Fruit fly (Drosophila melanogaster) whole organism, embryonic: ENCODE data around the gene CG6178.

Experiments
- B-H2 ChIP-seq: fragments of 200-800 bp; sonication (Bioruptor generic); optimal IDR thresholded peaks from 2 replicates; lab custom pipeline; 2018; ENCODE audit warnings: missing biosample characterization, mild to moderate bottlenecking, missing genetic modification characterization
- CG10267 ChIP-seq: fragments of 200-800 bp; sonication (Bioruptor generic); optimal IDR thresholded peaks from 2 replicates; lab custom pipeline; 2018; ENCODE audit warnings: missing biosample characterization, mild to moderate bottlenecking, missing genetic modification characterization, moderate library complexity
- CG10321 ChIP-seq: fragments of 200-800 bp; sonication (Bioruptor generic); IDR thresholded peaks from 2 replicates; pipeline ENCODE4 v1.3.6; 2022; ENCODE audit warnings: missing biosample characterization, missing genetic modification characterization
- CG10431 ChIP-seq: fragments of 200-800 bp; sonication (Bioruptor generic); optimal IDR thresholded peaks from 3 replicates; lab custom pipeline; 2018; ENCODE audit warnings: missing biosample characterization, mild to moderate bottlenecking, missing genetic modification characterization
- CG11398 ChIP-seq: fragments of 200-800 bp; sonication (Bioruptor generic); optimal IDR thresholded peaks from 2 replicates; lab custom pipeline; 2016; ENCODE audit warnings: missing biosample characterization, missing genetic modification characterization
- CG12659 ChIP-seq: fragments of 200-800 bp; sonication (Bioruptor generic); optimal IDR thresholded peaks from 3 replicates; lab custom pipeline; 2017; ENCODE audit warnings: mild to moderate bottlenecking, missing biosample characterization, missing genetic modification reagents, missing genetic modification characterization
- CG13424 ChIP-seq: fragments of 200-800 bp; sonication (Bioruptor generic); optimal IDR thresholded peaks from 2 replicates; lab custom pipeline; 2019; ENCODE audit warnings: missing biosample characterization, mild to moderate bottlenecking, missing genetic modification characterization, moderate library complexity
- CG15269 ChIP-seq: fragments of 200-800 bp; sonication (Bioruptor generic); optimal IDR thresholded peaks from 2 replicates; lab custom pipeline; 2018; ENCODE audit warnings: missing biosample characterization, mild to moderate bottlenecking, missing genetic modification characterization, moderate library complexity
- CG15514 ChIP-seq: fragments of 200-800 bp; sonication (Bioruptor generic); optimal IDR thresholded peaks from 3 replicates; lab custom pipeline; 2017; ENCODE audit warnings: missing biosample characterization, missing genetic modification characterization, mild to moderate bottlenecking, moderate library complexity, missing genetic modification reagents
- CG16813 ChIP-seq: fragments of 200-800 bp; sonication (Bioruptor generic); IDR thresholded peaks from 3 replicates; pipeline ENCODE4 v1.3.6; 2022; ENCODE audit warnings: missing biosample characterization, missing genetic modification characterization; ENCODE audit not compliant: partially characterized antibody
- CG17186 ChIP-seq: fragments of 200-800 bp; sonication (Bioruptor generic); optimal IDR thresholded peaks from 3 replicates; lab custom pipeline; 2017; ENCODE audit warnings: missing biosample characterization, missing genetic modification reagents, missing genetic modification characterization
- CG31441 ChIP-seq: fragments of 200-800 bp; sonication (Bioruptor generic); IDR thresholded peaks from 2 replicates; pipeline ENCODE4 v1.3.6; 2022; ENCODE audit warnings: missing biosample characterization, missing genetic modification characterization
- CG34224 ChIP-seq: fragments of 200-800 bp; sonication (Bioruptor generic); IDR thresholded peaks from 3 replicates; pipeline ENCODE4 v1.3.6; 2022; ENCODE audit warnings: missing biosample characterization, missing genetic modification characterization; ENCODE audit not compliant: partially characterized antibody
- CG42726 ChIP-seq: fragments of 200-800 bp; sonication (Bioruptor generic); IDR thresholded peaks from 2 replicates; pipeline ENCODE4 v1.3.6; 2022; ENCODE audit warnings: missing biosample characterization, missing genetic modification characterization; ENCODE audit not compliant: partially characterized antibody
- CG6683 ChIP-seq: fragments of 200-800 bp; sonication (Bioruptor generic); optimal IDR thresholded peaks from 2 replicates; lab custom pipeline; 2017; ENCODE audit warnings: missing biosample characterization, mild to moderate bottlenecking, missing genetic modification characterization, missing genetic modification reagents
- CG8089 ChIP-seq: fragments of 200-800 bp; sonication (Bioruptor generic); optimal IDR thresholded peaks from 3 replicates; lab custom pipeline; 2016; ENCODE audit warnings: missing biosample characterization, missing genetic modification characterization
- CG8290 ChIP-seq, 3 experiments: fragments of 200-800 bp; sonication (Bioruptor generic); optimal IDR thresholded peaks; 2 replicates each; lab custom pipeline; 2016 to 2019; ENCODE audit warnings: missing biosample characterization in 3 of 3, missing genetic modification characterization in 3 of 3, mild to moderate bottlenecking in 2 of 3, moderate library complexity in 1 of 3
- CG8359 ChIP-seq: fragments of 200-800 bp; sonication (Bioruptor generic); optimal IDR thresholded peaks from 2 replicates; lab custom pipeline; 2017; ENCODE audit warnings: missing biosample characterization, mild to moderate bottlenecking, missing genetic modification characterization, borderline replicate concordance
- CG9437 ChIP-seq: fragments of 200-800 bp; sonication (Bioruptor generic); optimal IDR thresholded peaks from 2 replicates; lab custom pipeline; 2018; ENCODE audit warnings: missing biosample characterization, mild to moderate bottlenecking, missing genetic modification characterization
- CG9876 ChIP-seq: fragments of 200-800 bp; sonication (Bioruptor generic); optimal IDR thresholded peaks from 2 replicates; lab custom pipeline; 2016; ENCODE audit warnings: missing biosample characterization, missing genetic modification characterization
- CoRest ChIP-seq: fragments of 200-800 bp; sonication (Bioruptor generic); optimal IDR thresholded peaks from 3 replicates; lab custom pipeline; 2018; ENCODE audit warnings: missing biosample characterization, mild to moderate bottlenecking, missing genetic modification characterization, moderate library complexity
- Dp ChIP-seq: fragments of 200-800 bp; sonication (Bioruptor generic); optimal IDR thresholded peaks from 2 replicates; lab custom pipeline; 2018; ENCODE audit warnings: missing biosample characterization, mild to moderate bottlenecking, missing genetic modification characterization, moderate library complexity
- Dref ChIP-seq: fragments of 200-800 bp; sonication (Bioruptor generic); IDR thresholded peaks from 2 replicates; pipeline ENCODE4 v1.3.6; 2022; ENCODE audit warnings: missing biosample characterization, missing genetic modification characterization
- Eip74EF ChIP-seq, 2 experiments: fragments of 200-800 bp in 1 of 2; fragments of >200 bp in 1 of 2; sonication (Bioruptor generic) in 1 of 2; optimal IDR thresholded peaks; 2 replicates each; lab custom pipeline; 2017 to 2019; ENCODE audit warnings: missing biosample characterization in 2 of 2, missing genetic modification characterization in 2 of 2, mild to moderate bottlenecking in 1 of 2, moderate library complexity in 1 of 2
- Hr3 ChIP-seq: fragments of 200-800 bp; sonication (Bioruptor generic); optimal IDR thresholded peaks from 3 replicates; lab custom pipeline; 2016; ENCODE audit warnings: missing biosample characterization, missing genetic modification characterization
- Lpt ChIP-seq: fragments of >200 bp; optimal IDR thresholded peaks from 2 replicates; lab custom pipeline; 2018; ENCODE audit warnings: missing biosample characterization, missing genetic modification characterization
- Med ChIP-seq: fragments of 200-800 bp; sonication (Bioruptor generic); peaks from one replicate; lab custom pipeline; 2016; ENCODE audit warnings: missing biosample characterization, missing genetic modification characterization, mild to moderate bottlenecking, inconsistent platforms, moderate library complexity
- Mes4 ChIP-seq: fragments of 200-800 bp; sonication (Bioruptor generic); optimal IDR thresholded peaks from 2 replicates; lab custom pipeline; 2016; ENCODE audit warnings: missing biosample characterization, missing genetic modification characterization
- Ptx1 ChIP-seq: fragments of 200-800 bp; sonication (Bioruptor generic); IDR thresholded peaks from 2 replicates; pipeline ENCODE4 v1.3.6; 2022; ENCODE audit warnings: missing biosample characterization, missing genetic modification characterization
- Rfx ChIP-seq: fragments of 200-800 bp; sonication (Bioruptor generic); IDR thresholded peaks from 2 replicates; pipeline ENCODE4 v1.3.6; 2022; ENCODE audit warnings: missing biosample characterization, missing genetic modification characterization
- dysf ChIP-seq: fragments of 200-800 bp; sonication (Bioruptor generic); IDR thresholded peaks from 3 replicates; pipeline ENCODE4 v1.3.6; 2022; ENCODE audit warnings: missing biosample characterization, missing genetic modification characterization
- gfzf ChIP-seq: fragments of 200-800 bp; sonication (Bioruptor generic); optimal IDR thresholded peaks from 2 replicates; lab custom pipeline; 2016; ENCODE audit warnings: missing biosample characterization, mild to moderate bottlenecking, missing genetic modification characterization, moderate library complexity
- gsb-n ChIP-seq: fragments of 200-800 bp; sonication (Bioruptor generic); optimal IDR thresholded peaks from 3 replicates; lab custom pipeline; 2018; ENCODE audit warnings: missing biosample characterization, mild to moderate bottlenecking, missing genetic modification characterization
- hb ChIP-seq: fragments of 200-800 bp; sonication (Bioruptor generic); IDR thresholded peaks from 3 replicates; pipeline ENCODE4 v1.3.6; 2022; ENCODE audit warnings: missing biosample characterization, missing genetic modification characterization; ENCODE audit not compliant: partially characterized antibody
- her ChIP-seq: fragments of 200-800 bp; sonication (Bioruptor generic); optimal IDR thresholded peaks from 2 replicates; lab custom pipeline; 2016; ENCODE audit warnings: missing biosample characterization, missing genetic modification characterization
- lov ChIP-seq, 2 experiments: fragments of 200-800 bp in 1 of 2; fragments of >200 bp in 1 of 2; sonication (Bioruptor generic) in 1 of 2; IDR thresholded peaks in 1 of 2; optimal IDR thresholded peaks in 1 of 2; 2 replicates in 1 of 2; 3 replicates in 1 of 2; pipeline versions ENCODE4 v1.3.6 to Lab custom; 2017 to 2022; ENCODE audit warnings: missing biosample characterization in 1 of 2, missing genetic modification characterization in 1 of 2
- mld ChIP-seq: fragments of 200-800 bp; sonication (Bioruptor generic); IDR thresholded peaks from 3 replicates; pipeline ENCODE4 v1.3.6; 2022; ENCODE audit warnings: missing biosample characterization, missing genetic modification characterization; ENCODE audit not compliant: partially characterized antibody
- nau ChIP-seq: fragments of 200-800 bp; sonication (Bioruptor generic); optimal IDR thresholded peaks from 3 replicates; lab custom pipeline; 2017; ENCODE audit warnings: missing biosample characterization, mild to moderate bottlenecking, missing genetic modification characterization, missing genetic modification reagents
- nom ChIP-seq: fragments of 200-800 bp; sonication (Bioruptor generic); optimal IDR thresholded peaks from 2 replicates; lab custom pipeline; 2017; ENCODE audit warnings: missing biosample characterization, missing genetic modification characterization, mild to moderate bottlenecking, moderate library complexity, missing genetic modification reagents
- pum ChIP-seq: fragments of 200-800 bp; sonication (Bioruptor generic); optimal IDR thresholded peaks from 2 replicates; lab custom pipeline; 2016; ENCODE audit warnings: missing biosample characterization, missing genetic modification characterization
- ranshi ChIP-seq: fragments of 200-800 bp; sonication (Bioruptor generic); IDR thresholded peaks from 2 replicates; pipeline ENCODE4 v1.3.6; 2022; ENCODE audit warnings: missing biosample characterization, missing genetic modification characterization
- sc ChIP-seq, 3 experiments: fragments of >200 bp in 2 of 3; fragments of 200-800 bp in 1 of 3; sonication (Bioruptor generic) in 1 of 3; optimal IDR thresholded peaks; 2 replicates in 2 of 3; 3 replicates in 1 of 3; lab custom pipeline; 2017; ENCODE audit warnings: mild to moderate bottlenecking in 1 of 3, missing biosample characterization in 1 of 3, missing genetic modification characterization in 1 of 3, missing genetic modification reagents in 1 of 3
- slbo ChIP-seq: fragments of 200-800 bp; sonication (Bioruptor generic); IDR thresholded peaks from 2 replicates; pipeline ENCODE4 v1.3.6; 2022; ENCODE audit warnings: missing biosample characterization, missing genetic modification characterization
- ssp ChIP-seq: fragments of 200-800 bp; sonication (Bioruptor generic); IDR thresholded peaks from 2 replicates; pipeline ENCODE4 v1.3.6; 2022; ENCODE audit warnings: missing biosample characterization, missing genetic modification characterization
- stwl ChIP-seq: fragments of 200-800 bp; sonication (Bioruptor generic); optimal IDR thresholded peaks from 3 replicates; lab custom pipeline; 2018; ENCODE audit warnings: missing biosample characterization, mild to moderate bottlenecking, missing genetic modification characterization, moderate library complexity
- unpg ChIP-seq: fragments of 200-800 bp; sonication (Bioruptor generic); optimal IDR thresholded peaks from 3 replicates; lab custom pipeline; 2018; ENCODE audit warnings: missing biosample characterization, mild to moderate bottlenecking, missing genetic modification characterization, moderate library complexity
- zen ChIP-seq: fragments of 200-800 bp; sonication (Bioruptor generic); optimal IDR thresholded peaks from 3 replicates; lab custom pipeline; 2018; ENCODE audit warnings: missing biosample characterization, mild to moderate bottlenecking, missing genetic modification characterization, moderate library complexity

Gene CG6178

DNA sequence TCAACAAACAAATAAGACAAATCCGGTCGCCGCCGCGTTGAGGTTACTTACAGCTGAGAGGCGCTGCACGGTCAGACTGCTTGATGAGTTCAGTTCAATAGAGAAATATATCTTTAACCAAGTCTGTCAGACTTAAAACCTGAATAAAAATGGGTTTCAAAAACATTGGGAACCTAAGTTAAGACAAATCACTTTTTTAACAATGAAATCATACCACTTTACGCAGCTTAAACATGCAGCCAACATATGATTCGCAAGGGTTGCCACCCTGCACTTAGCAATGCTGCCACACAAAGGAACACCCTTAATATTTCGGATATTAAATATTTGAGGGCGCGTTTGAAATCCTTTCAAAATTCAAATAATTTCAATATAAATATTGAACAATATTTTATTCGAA lies 36.5 kb downstream of the CG6178 start, which contains the start of gene CG5515 (continued):
- TF ChIP-seq CG10321 (GFP tag; lab: Robert Waterston, UW) (0 out of 2 replicates have a peak, but pooled peaks have one; percentile 7), Med (GFP tag; lab: Kevin White, UChicago) (peak; percentile 97), unpg (GFP tag; lab: Kevin White, UChicago) (peak; percentile 73), hb (peak; percentile 80), Dp (peak; percentile 80), CG17186 (GFP tag; lab: Kevin White, UChicago) (no peak), CG12659 (GFP tag; lab: Kevin White, UChicago) (peak; percentile 81), pum (peak; percentile 49), CG15269 (tag; lab: Kevin White, UChicago) (peak; percentile 76), gfzf (GFP tag; lab: Kevin White, UChicago) (peak; percentile 42), Lpt (GFP tag; lab: Kevin White, UChicago) (no peak), CG31441 (GFP tag; lab: Robert Waterston, UW) (no peak; the same call in 1 of the 2 replicates), CG6683 (GFP tag; lab: Kevin White, UChicago) (peak; percentile 27), ssp (peak; percentile 80), CG10267 (tag; lab: Kevin White, UChicago) (peak; percentile 59), Mes4 (GFP tag; lab: Kevin White, UChicago) (peak; percentile 76), slbo (GFP tag; lab: Robert Waterston, UW) (peak; percentile 86), CG16813 (GFP tag; lab: Robert Waterston, UW) (peak; percentile 64; the same call in 2 of the 3 replicates), nom (GFP tag; lab: Kevin White, UChicago) (no peak), Dref (GFP tag; lab: Robert Waterston, UW) (0 out of 2 replicates have a peak, but pooled peaks have one; percentile 31), CG10431 (no peak), stwl (tag; lab: Kevin White, UChicago) (peak; percentile 84), CG9876 (GFP tag; lab: Kevin White, UChicago) (peak; percentile 73), CG34224 (GFP tag; lab: Robert Waterston, UW) (peak; percentile 87), CG15514 (peak; percentile 45), B-H2 (peak; percentile 75), Hr3 (GFP tag; lab: Kevin White, UChicago) (peak; percentile 80), Rfx (peak; percentile 86), CG8359 (GFP tag; lab: Kevin White, UChicago) (no peak), mld (peak; percentile 56; the same call in 1 of the 3 replicates), lov (optimal IDR thresholded peaks at IDR 0.05; lab: Kevin White, UChicago) (no peak), lov (GFP tag; IDR thresholded peaks at IDR 0.05; lab: Robert Waterston, UW) (peak; percentile 79; the same call in 2 of the 3 replicates), ranshi (GFP tag; lab: Robert Waterston, UW) (peak; percentile 40; the same call in 1 of the 2 replicates), Eip74EF (GFP tag; optimal IDR thresholded peaks at IDR 0.05; lab: Kevin White, UChicago) (no peak), Ptx1 (GFP tag; lab: Robert Waterston, UW) (peak; percentile 88), CG11398 (GFP tag; lab: Kevin White, UChicago) (peak; percentile 53), gsb-n (tag; lab: Kevin White, UChicago) (no peak), her (peak; percentile 48), CG8089 (peak; percentile 73), CG8290 (GFP tag; optimal IDR thresholded peaks at IDR 0.05; lab: Kevin White, UChicago) (no peak), CG8290 (tag; optimal IDR thresholded peaks at IDR 0.05; lab: Kevin White, UChicago) (no peak), CG9437 (GFP tag; lab: Kevin White, UChicago) (peak; percentile 35), zen (tag; lab: Kevin White, UChicago) (peak; percentile 79), CG42726 (GFP tag; lab: Robert Waterston, UW) (peak; percentile 53), nau (GFP tag; lab: Kevin White, UChicago) (no peak), CG13424 (tag; lab: Kevin White, UChicago) (peak; percentile 95), sc (optimal IDR thresholded peaks at IDR 0.05; lab: Kevin White, UChicago) (no peak), sc (GFP tag; optimal IDR thresholded peaks at IDR 0.05; lab: Kevin White, UChicago) (peak; percentile 20), dysf (peak; percentile 92), CoRest (tag; lab: Kevin White, UChicago) (peak; percentile 84)
